Fruit fly (Drosophila melanogaster) whole organism, embryonic: ENCODE data around the gene CG34258.

ENCODE experiments used
- Ssrp ChIP-seq: fragments of 200-800 bp; sonication (Bioruptor generic); optimal IDR thresholded peaks from 2 replicates; lab custom pipeline; 2018; ENCODE audit warnings: missing biosample characterization, mild to moderate bottlenecking, missing genetic modification characterization, moderate library complexity
- nerfin-1 ChIP-seq: fragments of 200-800 bp; sonication (Bioruptor generic); optimal IDR thresholded peaks from 3 replicates; lab custom pipeline; 2019; ENCODE audit warnings: missing biosample characterization, mild to moderate bottlenecking, missing genetic modification characterization, moderate library complexity

- TF ChIP-seq Ssrp (tag; lab: Kevin White, UChicago) (no peak), nerfin-1 (no peak)
Observed at dm6 chr3L:19904411-19905135, 47.2 kb downstream of the CG34258 start.
